Worm (Caenorhabditis elegans): ENCODE data around the gene elpc-2.

The elpc-2 gene

ce11 chrIII:12697591-12697990, 24.1 kb downstream of the elpc-2 start:
- TF ChIP-seq gmeb-1 (tag; optimal IDR thresholded peaks at IDR 0.05), result no peak
- TF ChIP-seq nhr-23 (tag; optimal IDR thresholded peaks at IDR 0.05), result no peak
- no peak for TF ChIP-seq unc-55 (GFP tag; optimal IDR thresholded peaks at IDR 0.05)
- no peak for TF ChIP-seq lin-39 (tag; optimal IDR thresholded peaks at IDR 0.05)
- no peak for TF ChIP-seq mbf-1 (tag; optimal IDR thresholded peaks at IDR 0.05)
- TF ChIP-seq unc-62 (GFP tag; optimal IDR thresholded peaks at IDR 0.05), result no peak
- TF ChIP-seq nhr-25 (tag; optimal IDR thresholded peaks at IDR 0.05), result no peak
- TF ChIP-seq nhr-21 (tag; optimal IDR thresholded peaks at IDR 0.05), result no peak
- TF ChIP-seq sma-3 (GFP tag; optimal IDR thresholded peaks at IDR 0.05), result no peak
- no peak for TF ChIP-seq nhr-129 (tag; optimal IDR thresholded peaks at IDR 0.05)
- TF ChIP-seq ZK546.5 (tag; optimal IDR thresholded peaks at IDR 0.05), result no peak
- no peak for TF ChIP-seq alr-1 (tag; optimal IDR thresholded peaks at IDR 0.05)
- TF ChIP-seq nhr-10 (tag; optimal IDR thresholded peaks at IDR 0.05), result no peak
- no peak for TF ChIP-seq peb-1 (tag; optimal IDR thresholded peaks at IDR 0.05)
- TF ChIP-seq ztf-11 (tag; optimal IDR thresholded peaks at IDR 0.05), result no peak
- no peak for TF ChIP-seq crh-2 (tag; optimal IDR thresholded peaks at IDR 0.05)

- no peak for TF ChIP-seq nhr-129 (tag; optimal IDR thresholded peaks at IDR 0.05)
- no peak for TF ChIP-seq nhr-10 (tag; optimal IDR thresholded peaks at IDR 0.05)
- TF ChIP-seq egl-27 (tag; optimal IDR thresholded peaks at IDR 0.05), result no peak
- no peak for TF ChIP-seq zag-1 (tag; optimal IDR thresholded peaks at IDR 0.05)
- TF ChIP-seq elt-1 (tag; optimal IDR thresholded peaks at IDR 0.05), result no peak
- no peak for TF ChIP-seq R02D3.7 (tag; optimal IDR thresholded peaks at IDR 0.05)
- no peak for TF ChIP-seq ama-1 (optimal IDR thresholded peaks at IDR 0.05)
- TF ChIP-seq lin-11 (tag; optimal IDR thresholded peaks at IDR 0.05), result no peak
Observed at ce11 chrIII:12699194-12699593, 25.7 kb downstream of the elpc-2 start, which contains the start of gene sas-1. Gene sas-1, plus strand, starts transcription at chrIII:12699494.

ce11 chrIII:12702375-12702774, 28.9 kb downstream of the elpc-2 start:
- no peak for TF ChIP-seq lsy-2 (tag; optimal IDR thresholded peaks at IDR 0.05)
- TF ChIP-seq blmp-1 (tag; optimal IDR thresholded peaks at IDR 0.05; ENCODE audit: insufficient read depth), result no peak
- TF ChIP-seq Y55F3AM.14 (GFP tag; optimal IDR thresholded peaks at IDR 0.05), result no peak
- no peak for TF ChIP-seq ceh-82 (tag; optimal IDR thresholded peaks at IDR 0.05)
- no peak for TF ChIP-seq elt-1 (tag; optimal IDR thresholded peaks at IDR 0.05)
- TF ChIP-seq snpc-4 (tag; optimal IDR thresholded peaks at IDR 0.05), result no peak
- no peak for TF ChIP-seq egl-27 (tag; optimal IDR thresholded peaks at IDR 0.05)
- no peak for TF ChIP-seq fos-1 (tag; optimal IDR thresholded peaks at IDR 0.05)
- TF ChIP-seq nhr-25 (tag; optimal IDR thresholded peaks at IDR 0.05), result no peak

- TF ChIP-seq peb-1 (tag; optimal IDR thresholded peaks at IDR 0.05) (no peak), mab-5 (tag; optimal IDR thresholded peaks at IDR 0.05) (no peak), ztf-11 (tag; optimal IDR thresholded peaks at IDR 0.05) (no peak), gmeb-1 (tag; optimal IDR thresholded peaks at IDR 0.05) (no peak), lsy-2 (tag; optimal IDR thresholded peaks at IDR 0.05) (no peak), ztf-1 (GFP tag; conservative IDR thresholded peaks at IDR 0.05) (no peak), nhr-25 (tag; optimal IDR thresholded peaks at IDR 0.05) (no peak), skn-1 (tag; optimal IDR thresholded peaks at IDR 0.05) (no peak), sma-3 (GFP tag; optimal IDR thresholded peaks at IDR 0.05) (no peak)
Observed at ce11 chrIII:12703237-12703636, 29.8 kb downstream of the elpc-2 start.

ce11 chrIII:12711217-12711616, 37.7 kb downstream of the elpc-2 start, which contains the start of gene hut-1:
Gene hut-1, plus strand, starts transcription at chrIII:12711560.
- no peak for TF ChIP-seq F13H6.1 (tag; optimal IDR thresholded peaks at IDR 0.05)
- peak; percentile 2 for TF ChIP-seq nhr-25 (tag; optimal IDR thresholded peaks at IDR 0.05)
- TF ChIP-seq ZK546.5 (tag; optimal IDR thresholded peaks at IDR 0.05), result no peak
- TF ChIP-seq lin-39 (tag; optimal IDR thresholded peaks at IDR 0.05), result no peak
- TF ChIP-seq nhr-237 (tag; optimal IDR thresholded peaks at IDR 0.05), result no peak
- TF ChIP-seq unc-55 (GFP tag; optimal IDR thresholded peaks at IDR 0.05), result peak; percentile 84
- peak; percentile 70 for TF ChIP-seq nhr-129 (tag; optimal IDR thresholded peaks at IDR 0.05)
- peak; percentile 23 for TF ChIP-seq ama-1 (optimal IDR thresholded peaks at IDR 0.05)
- no peak for TF ChIP-seq mab-5 (tag; optimal IDR thresholded peaks at IDR 0.05)
- no peak for TF ChIP-seq dmd-4 (tag; optimal IDR thresholded peaks at IDR 0.05)
- TF ChIP-seq crh-2 (tag; optimal IDR thresholded peaks at IDR 0.05), result peak; percentile 54
- no peak for TF ChIP-seq R02D3.7 (tag; optimal IDR thresholded peaks at IDR 0.05)
- TF ChIP-seq sem-4 (tag; optimal IDR thresholded peaks at IDR 0.05), result peak; percentile 59
- no peak for TF ChIP-seq ztf-1 (GFP tag; conservative IDR thresholded peaks at IDR 0.05)
- no peak for TF ChIP-seq lin-11 (tag; optimal IDR thresholded peaks at IDR 0.05)
- peak; percentile 67 for TF ChIP-seq C34F6.9 (tag; optimal IDR thresholded peaks at IDR 0.05)
- no peak for TF ChIP-seq ztf-4 (tag; optimal IDR thresholded peaks at IDR 0.05)
- TF ChIP-seq nhr-10 (tag; optimal IDR thresholded peaks at IDR 0.05), result no peak
- no peak for TF ChIP-seq nhr-23 (tag; optimal IDR thresholded peaks at IDR 0.05)
- peak; percentile 60 for TF ChIP-seq lin-13 (GFP tag; optimal IDR thresholded peaks at IDR 0.05)
- no peak for TF ChIP-seq sma-9 (GFP tag; optimal IDR thresholded peaks at IDR 0.05)
- TF ChIP-seq sma-9 (tag; optimal IDR thresholded peaks at IDR 0.05), result no peak
- no peak for TF ChIP-seq elt-3 (tag; optimal IDR thresholded peaks at IDR 0.05)
- TF ChIP-seq lsy-2 (tag; optimal IDR thresholded peaks at IDR 0.05), result peak in 1 of 2 experiments; percentile 68
- no peak for TF ChIP-seq ceh-16 (tag; optimal IDR thresholded peaks at IDR 0.05)
- TF ChIP-seq mbf-1 (tag; optimal IDR thresholded peaks at IDR 0.05), result no peak
- no peak for TF ChIP-seq snpc-4 (tag; optimal IDR thresholded peaks at IDR 0.05)
- no peak for TF ChIP-seq nhr-12 (tag; optimal IDR thresholded peaks at IDR 0.05)
- no peak for TF ChIP-seq peb-1 (tag; optimal IDR thresholded peaks at IDR 0.05)
- peak; percentile 70 for TF ChIP-seq gmeb-1 (tag; optimal IDR thresholded peaks at IDR 0.05)
- no peak for TF ChIP-seq egl-27 (tag; optimal IDR thresholded peaks at IDR 0.05)
- TF ChIP-seq sma-3 (GFP tag; optimal IDR thresholded peaks at IDR 0.05), result peak; percentile 25
